Fruit fly (Drosophila melanogaster): ENCODE data around the gene CG42553.
A peak's percentile ranks its signal among the peaks of the same experiment; 100 is the strongest.

CG42553 gene

dm6 chr3L:819297-819886 lies 14.5 kb upstream of the CG42553 start:
- TF ChIP-seq ey (GFP tag; optimal IDR thresholded peaks at IDR 0.05) (peak; percentile 41), psq (GFP tag; optimal IDR thresholded peaks at IDR 0.05) (peak; percentile 13), Hnf4 (GFP tag; optimal IDR thresholded peaks at IDR 0.05) (peak; percentile 56), fru (GFP tag; optimal IDR thresholded peaks at IDR 0.05) (peak; percentile 55), brk (GFP tag; optimal IDR thresholded peaks at IDR 0.05) (no peak), Hr78 (GFP tag; optimal IDR thresholded peaks at IDR 0.05) (no peak), tai (GFP tag; optimal IDR thresholded peaks at IDR 0.05) (no peak), OdsH (GFP tag; optimal IDR thresholded peaks at IDR 0.05) (peak; percentile 29), rgr (GFP tag; optimal IDR thresholded peaks at IDR 0.05) (peak; percentile 38), sv (GFP tag; optimal IDR thresholded peaks at IDR 0.05) (peak; percentile 85), HLH106 (tag; optimal IDR thresholded peaks at IDR 0.05) (peak; percentile 51), woc (GFP tag; optimal IDR thresholded peaks at IDR 0.05) (peak; percentile 66), h (GFP tag; optimal IDR thresholded peaks at IDR 0.05) (peak; percentile 59), foxo (GFP tag; optimal IDR thresholded peaks at IDR 0.05) (peak in 1 of 2 experiments; percentile 72), br (GFP tag; optimal IDR thresholded peaks at IDR 0.05) (peak; percentile 51), Sp1 (GFP tag; optimal IDR thresholded peaks at IDR 0.05) (peak; percentile 38), dmrt93B (GFP tag; optimal IDR thresholded peaks at IDR 0.05) (no peak)

- no peak for TF ChIP-seq Dfd (GFP tag; optimal IDR thresholded peaks at IDR 0.05)
- TF ChIP-seq woc (GFP tag; optimal IDR thresholded peaks at IDR 0.05): peak; percentile 13
- TF ChIP-seq foxo (GFP tag; optimal IDR thresholded peaks at IDR 0.05): peak in 1 of 2 experiments; percentile 78
- no peak for TF ChIP-seq Hr78 (GFP tag; optimal IDR thresholded peaks at IDR 0.05)
- TF ChIP-seq GATAd (GFP tag; optimal IDR thresholded peaks at IDR 0.05): no peak
- TF ChIP-seq br (GFP tag; optimal IDR thresholded peaks at IDR 0.05): peak; percentile 63
- TF ChIP-seq h (GFP tag; optimal IDR thresholded peaks at IDR 0.05): peak; percentile 81
- TF ChIP-seq Myc (optimal IDR thresholded peaks at IDR 0.05): no peak
- peak; percentile 0 for TF ChIP-seq CG32264 (GFP tag; optimal IDR thresholded peaks at IDR 0.05)
- TF ChIP-seq dsf (GFP tag; optimal IDR thresholded peaks at IDR 0.05; ENCODE audit: borderline replicate concordance): no peak
- no peak for TF ChIP-seq lola (GFP tag; optimal IDR thresholded peaks at IDR 0.05)
- TF ChIP-seq tai (GFP tag; optimal IDR thresholded peaks at IDR 0.05): no peak
- TF ChIP-seq dl (GFP tag; optimal IDR thresholded peaks at IDR 0.05; ENCODE audit: insufficient read depth in 1 of 2, partially characterized antibody in 2 of 2): no peak
- TF ChIP-seq Dif (GFP tag; optimal IDR thresholded peaks at IDR 0.05; ENCODE audit: partially characterized antibody): no peak
- TF ChIP-seq Hr83 (GFP tag; optimal IDR thresholded peaks at IDR 0.05; ENCODE audit: poor library complexity, severe bottlenecking): no peak
- TF ChIP-seq HLH106 (tag; optimal IDR thresholded peaks at IDR 0.05): peak; percentile 82
- no peak for TF ChIP-seq jim (GFP tag; optimal IDR thresholded peaks at IDR 0.05)
- TF ChIP-seq Jra (GFP tag; optimal IDR thresholded peaks at IDR 0.05): no peak
- peak; percentile 69 for TF ChIP-seq psq (GFP tag; optimal IDR thresholded peaks at IDR 0.05)
- peak; percentile 48 for TF ChIP-seq brk (GFP tag; optimal IDR thresholded peaks at IDR 0.05)
- TF ChIP-seq dmrt93B (GFP tag; optimal IDR thresholded peaks at IDR 0.05): peak; percentile 56
- no peak for TF ChIP-seq CrebA (GFP tag; optimal IDR thresholded peaks at IDR 0.05; ENCODE audit: borderline replicate concordance)
- peak; percentile 22 for TF ChIP-seq Rel (GFP tag; optimal IDR thresholded peaks at IDR 0.05)
- peak; percentile 24 for TF ChIP-seq Rel (tag; optimal IDR thresholded peaks at IDR 0.05)
- TF ChIP-seq Mio (GFP tag; optimal IDR thresholded peaks at IDR 0.05): no peak
- no peak for TF ChIP-seq CG9705 (GFP tag; optimal IDR thresholded peaks at IDR 0.05)
- TF ChIP-seq Sp1 (GFP tag; optimal IDR thresholded peaks at IDR 0.05): peak; percentile 82
- TF ChIP-seq sage (GFP tag; optimal IDR thresholded peaks at IDR 0.05): peak; percentile 36
- no peak for TF ChIP-seq Abd-B (GFP tag; optimal IDR thresholded peaks at IDR 0.05)
- no peak for TF ChIP-seq Vsx2 (GFP tag; optimal IDR thresholded peaks at IDR 0.05; ENCODE audit: partially characterized antibody)
- TF ChIP-seq sv (GFP tag; optimal IDR thresholded peaks at IDR 0.05): no peak
- TF ChIP-seq ey (GFP tag; optimal IDR thresholded peaks at IDR 0.05): peak; percentile 49
- no peak for TF ChIP-seq N (GFP tag; optimal IDR thresholded peaks at IDR 0.05)
- TF ChIP-seq Hnf4 (GFP tag; optimal IDR thresholded peaks at IDR 0.05): peak; percentile 70
- peak; percentile 74 for TF ChIP-seq fru (GFP tag; optimal IDR thresholded peaks at IDR 0.05)
- TF ChIP-seq pan (optimal IDR thresholded peaks at IDR 0.05): no peak
- TF ChIP-seq OdsH (GFP tag; optimal IDR thresholded peaks at IDR 0.05): peak; percentile 67
- TF ChIP-seq usp (GFP tag; optimal IDR thresholded peaks at IDR 0.05): no peak
- TF ChIP-seq rgr (GFP tag; optimal IDR thresholded peaks at IDR 0.05): peak; percentile 75
Measured at dm6 chr3L:820332-820731, 13.6 kb upstream of the CG42553 start.

Data from whole organism, wandering third instar larva.